Fruit fly (Drosophila melanogaster): ENCODE measurements around the gene CG8641.

dm6 chr3L:7009411-7009810 lies 67.9 kb downstream of the CG8641 start:
- no peak for TF ChIP-seq h (optimal IDR thresholded peaks at IDR 0.05)
- no peak for TF ChIP-seq insv (optimal IDR thresholded peaks at IDR 0.05)
- no peak for TF ChIP-seq ttk (optimal IDR thresholded peaks at IDR 0.05)
- no peak for TF ChIP-seq Myc (optimal IDR thresholded peaks at IDR 0.05)
- TF ChIP-seq psq (optimal IDR thresholded peaks at IDR 0.05) = no peak
- TF ChIP-seq Sin3A (optimal IDR thresholded peaks at IDR 0.05) = no peak

All from Kc167 (cell line).